Fruit fly (Drosophila melanogaster) whole organism, embryonic: ENCODE measurements around the gene mTerf3.
A peak's percentile ranks its signal among the peaks of the same experiment; 100 is the strongest.
"Not testable (repeated sequence)": the region's sequence is repeated elsewhere in the genome, so short reads cannot be mapped to it uniquely, and the experiment has no call there.

Experiments used
- B-H1 ChIP-seq: fragments of 200-800 bp; sonication (Bioruptor generic); IDR thresholded peaks from 3 replicates; pipeline ENCODE4 v1.3.6; 2022; ENCODE audit warnings: missing biosample characterization, missing genetic modification characterization
- CG12104 ChIP-seq: fragments of 200-800 bp; sonication (Bioruptor generic); optimal IDR thresholded peaks from 3 replicates; lab custom pipeline; 2016; ENCODE audit warnings: missing biosample characterization, missing genetic modification characterization
- CG13123 ChIP-seq: fragments of 200-800 bp; sonication (Bioruptor generic); optimal IDR thresholded peaks from 2 replicates; lab custom pipeline; 2016; ENCODE audit warnings: missing biosample characterization, missing genetic modification characterization
- CG13775 ChIP-seq: fragments of 200-800 bp; sonication (Bioruptor generic); optimal IDR thresholded peaks from 3 replicates; lab custom pipeline; 2017; ENCODE audit warnings: missing biosample characterization, mild to moderate bottlenecking, missing genetic modification characterization
- CG14710 ChIP-seq: fragments of 200-800 bp; sonication (Bioruptor generic); optimal IDR thresholded peaks from 3 replicates; lab custom pipeline; 2019; ENCODE audit warnings: missing biosample characterization, mild to moderate bottlenecking, missing genetic modification characterization, moderate library complexity
- CG14860 ChIP-seq: fragments of 200-800 bp; sonication (Bioruptor generic); IDR thresholded peaks from 3 replicates; pipeline ENCODE4 v1.3.6; 2022; ENCODE audit warnings: missing biosample characterization, missing genetic modification characterization; ENCODE audit not compliant: partially characterized antibody
- CG15696 ChIP-seq: fragments of 200-800 bp; sonication (Bioruptor generic); optimal IDR thresholded peaks from 2 replicates; lab custom pipeline; 2019; ENCODE audit warnings: missing biosample characterization, mild to moderate bottlenecking, missing genetic modification characterization, moderate library complexity
- CG16813 ChIP-seq: fragments of 200-800 bp; sonication (Bioruptor generic); IDR thresholded peaks from 3 replicates; pipeline ENCODE4 v1.3.6; 2022; ENCODE audit warnings: missing biosample characterization, missing genetic modification characterization; ENCODE audit not compliant: partially characterized antibody
- CG17802 ChIP-seq: fragments of 200-800 bp; sonication (Bioruptor generic); optimal IDR thresholded peaks from 2 replicates; lab custom pipeline; 2018; ENCODE audit warnings: missing biosample characterization, mild to moderate bottlenecking, missing genetic modification characterization, moderate library complexity
- CG1792 ChIP-seq: fragments of 200-800 bp; sonication (Bioruptor generic); optimal IDR thresholded peaks from 2 replicates; lab custom pipeline; 2016; ENCODE audit warnings: missing biosample characterization, missing genetic modification characterization
- CG2678 ChIP-seq: fragments of 200-800 bp; sonication (Bioruptor generic); optimal IDR thresholded peaks from 3 replicates; lab custom pipeline; 2019; ENCODE audit warnings: missing biosample characterization, mild to moderate bottlenecking, missing genetic modification characterization, moderate library complexity
- CG2712 ChIP-seq: fragments of 200-800 bp; optimal IDR thresholded peaks from 3 replicates; lab custom pipeline; 2019; ENCODE audit warnings: missing biosample characterization, mild to moderate bottlenecking, missing genetic modification characterization, moderate library complexity
- CG3407 ChIP-seq: fragments of 200-800 bp; sonication (Bioruptor generic); optimal IDR thresholded peaks from 2 replicates; lab custom pipeline; 2018; ENCODE audit warnings: missing biosample characterization, mild to moderate bottlenecking, missing genetic modification characterization
- CG34224 ChIP-seq: fragments of 200-800 bp; sonication (Bioruptor generic); IDR thresholded peaks from 3 replicates; pipeline ENCODE4 v1.3.6; 2022; ENCODE audit warnings: missing biosample characterization, missing genetic modification characterization; ENCODE audit not compliant: partially characterized antibody
- CG4404 ChIP-seq: fragments of 200-800 bp; sonication (Bioruptor generic); IDR thresholded peaks from 2 replicates; pipeline ENCODE4 v1.3.6; 2022; ENCODE audit warnings: missing biosample characterization, missing genetic modification characterization
- CG6791 ChIP-seq: fragments of 200-800 bp; sonication (Bioruptor generic); IDR thresholded peaks from 3 replicates; pipeline ENCODE4 v1.3.6; 2022; ENCODE audit warnings: missing biosample characterization, missing genetic modification characterization; ENCODE audit not compliant: partially characterized antibody
- CG7963 ChIP-seq: fragments of 200-800 bp; sonication (Bioruptor generic); IDR thresholded peaks from 3 replicates; pipeline ENCODE4 v1.3.6; 2022; ENCODE audit warnings: missing biosample characterization, missing genetic modification characterization; ENCODE audit not compliant: partially characterized antibody
- D19B ChIP-seq: fragments of 200-800 bp; sonication (Bioruptor generic); optimal IDR thresholded peaks from 2 replicates; lab custom pipeline; 2017; ENCODE audit warnings: missing biosample characterization, mild to moderate bottlenecking, missing genetic modification characterization
- Dbx ChIP-seq: fragments of 200-800 bp; sonication (Bioruptor generic); IDR thresholded peaks from 3 replicates; pipeline ENCODE4 v1.3.6; 2022; ENCODE audit warnings: missing biosample characterization, missing genetic modification characterization
- Dll ChIP-seq: fragments of 200-800 bp; sonication (Bioruptor generic); IDR thresholded peaks from 4 replicates; pipeline ENCODE4 v1.3.6; 2022; ENCODE audit warnings: missing biosample characterization, missing genetic modification characterization; ENCODE audit not compliant: partially characterized antibody
- Dp ChIP-seq: fragments of 200-800 bp; sonication (Bioruptor generic); optimal IDR thresholded peaks from 2 replicates; lab custom pipeline; 2018; ENCODE audit warnings: missing biosample characterization, mild to moderate bottlenecking, missing genetic modification characterization, moderate library complexity
- Ets65A ChIP-seq: fragments of 200-800 bp; sonication (Bioruptor generic); peaks from one replicate; lab custom pipeline; 2016; ENCODE audit warnings: missing biosample characterization, missing genetic modification characterization
- HLH4C ChIP-seq: fragments of 200-800 bp; sonication (Bioruptor generic); IDR thresholded peaks from 3 replicates; pipeline ENCODE4 v1.3.6; 2022; ENCODE audit warnings: missing biosample characterization, missing genetic modification characterization; ENCODE audit not compliant: partially characterized antibody
- Hsf ChIP-seq: fragments of 200-800 bp; sonication (Bioruptor generic); optimal IDR thresholded peaks from 3 replicates; lab custom pipeline; 2016; ENCODE audit warnings: missing biosample characterization, missing genetic modification characterization
- MBD-R2 ChIP-seq: fragments of 200-800 bp; sonication (Bioruptor generic); IDR thresholded peaks from 2 replicates; pipeline ENCODE4 v1.3.6; 2022; ENCODE audit warnings: missing biosample characterization, missing genetic modification characterization
- MTF-1 ChIP-seq: fragments of 200-800 bp; sonication (Bioruptor generic); optimal IDR thresholded peaks from 2 replicates; lab custom pipeline; 2018; ENCODE audit warnings: missing biosample characterization, mild to moderate bottlenecking, missing genetic modification characterization, borderline replicate concordance
- Nf-YB ChIP-seq: fragments of 200-800 bp; sonication (Bioruptor generic); optimal IDR thresholded peaks from 3 replicates; lab custom pipeline; 2019; ENCODE audit warnings: missing biosample characterization, mild to moderate bottlenecking, missing genetic modification characterization, moderate library complexity
- Nf-YC ChIP-seq: fragments of 200-800 bp; optimal IDR thresholded peaks from 3 replicates; lab custom pipeline; 2019; ENCODE audit warnings: missing biosample characterization, mild to moderate bottlenecking, missing genetic modification characterization, moderate library complexity
- NfI ChIP-seq: fragments of 200-800 bp; sonication (Bioruptor generic); optimal IDR thresholded peaks from 3 replicates; lab custom pipeline; 2018; ENCODE audit warnings: missing biosample characterization, mild to moderate bottlenecking, missing genetic modification characterization, moderate library complexity
- Rx ChIP-seq: fragments of 200-800 bp; sonication (Bioruptor generic); IDR thresholded peaks from 2 replicates; pipeline ENCODE4 v1.3.6; 2022; ENCODE audit warnings: missing biosample characterization, missing genetic modification characterization
- Xrp1 ChIP-seq: fragments of 200-800 bp; sonication (Bioruptor generic); IDR thresholded peaks from 2 replicates; pipeline ENCODE4 v1.3.6; 2022; ENCODE audit warnings: missing biosample characterization, missing genetic modification characterization
- ind ChIP-seq: fragments of 200-800 bp; sonication (Bioruptor generic); optimal IDR thresholded peaks from 3 replicates; lab custom pipeline; 2016; ENCODE audit warnings: missing biosample characterization, missing genetic modification characterization
- inv ChIP-seq: fragments of 200-800 bp; sonication (Bioruptor generic); IDR thresholded peaks from 2 replicates; pipeline ENCODE4 v1.3.6; 2022; ENCODE audit warnings: missing biosample characterization, missing genetic modification characterization; ENCODE audit not compliant: partially characterized antibody
- jumu ChIP-seq: fragments of 200-800 bp; sonication (Bioruptor generic); optimal IDR thresholded peaks from 3 replicates; lab custom pipeline; 2016; ENCODE audit warnings: missing biosample characterization, missing genetic modification characterization
- knrl ChIP-seq: fragments of 200-800 bp; sonication (Bioruptor generic); IDR thresholded peaks from 3 replicates; pipeline ENCODE4 v1.3.6; 2022; ENCODE audit warnings: missing biosample characterization, missing genetic modification characterization; ENCODE audit not compliant: partially characterized antibody
- mld ChIP-seq: fragments of 200-800 bp; sonication (Bioruptor generic); IDR thresholded peaks from 3 replicates; pipeline ENCODE4 v1.3.6; 2022; ENCODE audit warnings: missing biosample characterization, missing genetic modification characterization; ENCODE audit not compliant: partially characterized antibody
- nerfin-2 ChIP-seq: fragments of 200-800 bp; sonication (Bioruptor generic); IDR thresholded peaks from 2 replicates; pipeline ENCODE4 v1.3.6; 2022; ENCODE audit warnings: missing biosample characterization, missing genetic modification characterization; ENCODE audit not compliant: partially characterized antibody
- odd ChIP-seq: fragments of 200-800 bp; sonication (Bioruptor generic); optimal IDR thresholded peaks from 2 replicates; lab custom pipeline; 2017; ENCODE audit warnings: missing biosample characterization, mild to moderate bottlenecking, missing genetic modification characterization
- sens ChIP-seq: fragments of 200-800 bp; sonication (Bioruptor generic); peaks from one replicate; lab custom pipeline; 2016; ENCODE audit warnings: missing biosample characterization, missing genetic modification characterization
- sna ChIP-seq: fragments of 200-800 bp; sonication (Bioruptor generic); IDR thresholded peaks from 2 replicates; pipeline ENCODE4 v1.3.6; 2022; ENCODE audit warnings: missing biosample characterization, missing genetic modification characterization; ENCODE audit not compliant: partially characterized antibody
- sug ChIP-seq: fragments of 200-800 bp; optimal IDR thresholded peaks from 2 replicates; lab custom pipeline; 2019; ENCODE audit warnings: missing biosample characterization, mild to moderate bottlenecking, missing genetic modification characterization, moderate library complexity
- tna ChIP-seq: fragments of 200-800 bp; sonication (Bioruptor generic); IDR thresholded peaks from 2 replicates; pipeline ENCODE4 v1.3.6; 2022; ENCODE audit warnings: missing biosample characterization, missing genetic modification characterization; ENCODE audit not compliant: partially characterized antibody
- vnd ChIP-seq: fragments of 200-800 bp; sonication (Bioruptor generic); IDR thresholded peaks from 3 replicates; pipeline ENCODE4 v1.3.6; 2022; ENCODE audit warnings: missing biosample characterization, missing genetic modification characterization; ENCODE audit not compliant: partially characterized antibody

mTerf3 gene

dm6 chr3L:20507552-20507951 is 13.0 kb downstream of the mTerf3 start (continued):
- TF ChIP-seq MTF-1 (GFP tag; lab: Kevin White, UChicago): peak; percentile 27
- TF ChIP-seq CG15696 (tag; lab: Kevin White, UChicago): peak; percentile 38
- TF ChIP-seq Rx: 0 out of 2 replicates have a peak, but pooled peaks have one; percentile 6
- TF ChIP-seq B-H1 (GFP tag; lab: Robert Waterston, UW): no peak
- TF ChIP-seq Nf-YB: no peak
- TF ChIP-seq Xrp1: peak; percentile 56; the same call in 1 of the 2 replicates
- TF ChIP-seq CG3407 (GFP tag; lab: Kevin White, UChicago): peak; percentile 38
- TF ChIP-seq Dbx: 0 out of 3 replicates have a peak, but pooled peaks have one; percentile 40
- TF ChIP-seq CG14710 (tag; lab: Kevin White, UChicago): peak; percentile 10
- TF ChIP-seq Nf-YC (tag; lab: Kevin White, UChicago): no peak
- no peak for TF ChIP-seq CG2712 (tag; lab: Kevin White, UChicago)

- TF ChIP-seq MBD-R2 (GFP tag; lab: Robert Waterston, UW) (no peak), sug (tag; lab: Kevin White, UChicago) (no peak), D19B (GFP tag; lab: Kevin White, UChicago) (no peak), NfI (GFP tag; lab: Kevin White, UChicago) (no peak), Ets65A (GFP tag; lab: Kevin White, UChicago) (peak; percentile 66), CG13775 (GFP tag; lab: Kevin White, UChicago) (no peak), CG2678 (tag; lab: Kevin White, UChicago) (no peak), CG17802 (no peak), CG34224 (no peak), CG4404 (GFP tag; lab: Robert Waterston, UW) (no peak), sens (GFP tag; lab: Kevin White, UChicago) (peak; percentile 2), Hsf (GFP tag; lab: Kevin White, UChicago) (no peak), CG1792 (GFP tag; lab: Kevin White, UChicago) (no peak), mld (GFP tag; lab: Robert Waterston, UW) (no peak), odd (GFP tag; lab: Kevin White, UChicago) (no peak)
Measured at dm6 chr3L:20505732-20506131, 14.8 kb downstream of the mTerf3 start, which contains the start of gene CG5078. Gene CG5078, plus strand, starts transcription at chr3L:20506032.

- TF ChIP-seq sna (GFP tag; lab: Robert Waterston, UW); CG12104 (GFP tag; lab: Kevin White, UChicago); Dp (GFP tag; lab: Kevin White, UChicago): not testable (repeated sequence)
Measured at dm6 chr3L:20503886-20504285, 16.7 kb downstream of the mTerf3 start, which contains the start of gene CG17637. Gene CG17637, plus strand, starts transcription at chr3L:20504186.

dm6 chr3L:20503256-20503655 is 17.3 kb downstream of the mTerf3 start:
- TF ChIP-seq mld (GFP tag; lab: Robert Waterston, UW) (0 out of 3 replicates have a peak, but pooled peaks have one; percentile 35), Dll (GFP tag; lab: Robert Waterston, UW) (0 out of 4 replicates have a peak, but pooled peaks have one; percentile 24), CG14860 (peak; percentile 58; the same call in 2 of the 3 replicates), inv (GFP tag; lab: Robert Waterston, UW) (peak; percentile 25; the same call in 1 of the 2 replicates), CG7963 (peak; percentile 42; the same call in 2 of the 3 replicates), nerfin-2 (GFP tag; lab: Robert Waterston, UW) (peak; percentile 54), knrl (GFP tag; lab: Robert Waterston, UW) (peak; percentile 11; the same call in 1 of the 3 replicates), HLH4C (peak; percentile 62; the same call in 2 of the 3 replicates), ind (no peak), CG16813 (peak; percentile 78), Ets65A (GFP tag; lab: Kevin White, UChicago) (peak; percentile 52), CG6791 (peak; percentile 54; the same call in 2 of the 3 replicates), jumu (GFP tag; lab: Kevin White, UChicago) (no peak), tna (GFP tag; lab: Robert Waterston, UW) (peak; percentile 50; the same call in 1 of the 2 replicates), CG13123 (GFP tag; lab: Kevin White, UChicago) (no peak), vnd (GFP tag; lab: Robert Waterston, UW) (0 out of 3 replicates have a peak, but pooled peaks have one; percentile 36)
